Worm (Caenorhabditis elegans) whole organism, midembryonic: ENCODE data around the gene F44B9.2.

Source experiments
- T22C8.4 ChIP-seq: fragments of 200-800 bp; sonication (Bioruptor generic); IDR thresholded peaks from 2 replicates; pipeline ENCODE4 v1.3.6; 2022; ENCODE audit warnings: missing genetic modification characterization, missing compliant biosample characterization
- flt-1 ChIP-seq: fragments of 200-800 bp; sonication (Bioruptor generic); IDR thresholded peaks from 2 replicates; pipeline ENCODE4 v1.3.6; 2022; ENCODE audit warnings: missing genetic modification characterization, missing compliant biosample characterization
- med-1 ChIP-seq: sonication (generic microtip); optimal IDR thresholded peaks from 2 replicates; lab custom pipeline; 2017; ENCODE audit warnings: missing genetic modification characterization, mild to moderate bottlenecking, missing compliant biosample characterization, antibody characterized with exemption, missing genetic modification reagents; ENCODE audit not compliant: insufficient read depth
- tab-1 ChIP-seq: fragments of 200-800 bp; sonication (Bioruptor generic); IDR thresholded peaks from 2 replicates; pipeline ENCODE4 v1.3.6; 2022; ENCODE audit warnings: missing genetic modification characterization, missing compliant biosample characterization

ce11 chrIII:7996353-7996752 is 25.9 kb upstream of the F44B9.2 start, which contains the start of gene npr-17:
- TF ChIP-seq T22C8.4 (GFP tag; lab: Robert Waterston, UW) = no peak
- TF ChIP-seq flt-1 (GFP tag; lab: Robert Waterston, UW) = no peak
- TF ChIP-seq med-1 (GFP tag; lab: Kevin White, UChicago) = no peak
- no peak for TF ChIP-seq tab-1 (GFP tag; lab: Robert Waterston, UW)
